Worm (Caenorhabditis elegans) whole organism, L4/young adult: ENCODE data around the gene ZK105.8.

Experiments
- dao-5 ChIP-seq: sonication (generic microtip); optimal IDR thresholded peaks from 2 replicates; lab custom pipeline; 2016; ENCODE audit warnings: missing genotype, missing genetic modification characterization, moderate library complexity, missing compliant biosample characterization
- him-1 ChIP-seq: sonication (generic microtip); optimal IDR thresholded peaks from 2 replicates; lab custom pipeline; 2016; ENCODE audit warnings: missing genotype, missing genetic modification reagents, missing genetic modification characterization, missing compliant biosample characterization

DNA sequence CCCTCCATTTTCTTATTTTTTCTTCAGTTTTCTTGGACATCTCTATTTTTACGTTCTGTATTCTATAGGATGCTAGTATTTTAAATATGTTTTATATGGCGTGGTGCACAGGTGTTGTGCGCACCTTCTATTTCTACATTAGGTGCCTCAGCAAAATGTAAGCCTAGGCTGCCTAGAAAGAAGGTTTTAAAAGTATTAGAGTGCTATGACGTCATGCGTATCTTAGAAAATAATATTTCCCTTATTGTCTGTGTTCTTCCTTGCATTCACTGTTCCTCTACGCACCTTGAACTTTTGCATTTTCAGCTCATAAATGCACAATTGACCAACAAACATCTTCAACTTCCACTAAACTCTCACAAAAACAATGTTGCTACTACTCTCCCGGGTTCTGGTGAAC, 46.7 kb downstream of the ZK105.8 start, which contains the start of gene frpr-3:
- TF ChIP-seq him-1 (tag; lab: Kevin White, UChicago) (no peak), dao-5 (tag; lab: Kevin White, UChicago) (no peak)
